Fruit fly (Drosophila melanogaster): ENCODE results near the gene ETHR.

DNA sequence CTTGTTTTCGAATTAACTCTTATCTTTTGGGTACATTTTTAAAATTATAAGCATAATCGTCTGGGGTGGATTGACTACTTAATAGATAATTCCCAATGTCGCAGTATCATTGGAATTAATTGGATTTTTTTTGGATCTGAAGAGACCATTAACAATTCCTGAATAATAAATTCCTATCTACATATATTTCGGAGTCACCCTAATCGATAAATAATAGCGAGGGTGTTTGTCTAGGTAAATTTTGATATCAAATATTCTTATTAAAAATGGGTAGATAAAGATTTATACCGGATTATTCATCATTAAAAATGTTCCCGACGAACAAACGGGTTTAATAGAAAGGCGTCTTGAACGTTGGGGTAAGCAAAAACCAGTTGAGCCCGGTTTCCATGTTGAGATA lies 28.1 kb downstream of the ETHR start:
- TF ChIP-seq pan (optimal IDR thresholded peaks at IDR 0.05) (no peak), HLH106 (tag; optimal IDR thresholded peaks at IDR 0.05) (no peak), h (GFP tag; optimal IDR thresholded peaks at IDR 0.05) (no peak), jim (GFP tag; optimal IDR thresholded peaks at IDR 0.05) (no peak), Vsx2 (GFP tag; optimal IDR thresholded peaks at IDR 0.05; ENCODE audit: partially characterized antibody) (no peak), lola (GFP tag; optimal IDR thresholded peaks at IDR 0.05) (no peak)
